Fruit fly (Drosophila melanogaster) whole organism, adult: Measurements from ENCODE around the gene Octalpha2R.

ENCODE experiments used
- Crg-1 ChIP-seq: fragments of 200-800 bp; sonication (Bioruptor generic); optimal IDR thresholded peaks from 2 replicates; lab custom pipeline; 2016; ENCODE audit warnings: missing biosample characterization, missing genetic modification characterization
- cic ChIP-seq: fragments of 200-800 bp; sonication (Bioruptor generic); optimal IDR thresholded peaks from 2 replicates; lab custom pipeline; 2017; ENCODE audit warnings: missing biosample characterization, mild to moderate bottlenecking, missing genetic modification characterization, moderate library complexity

dm6 chr3R:18796256-18796655 lies 52.8 kb downstream of the Octalpha2R start:
- TF ChIP-seq cic (GFP tag; lab: Kevin White, UChicago) (no peak), Crg-1 (GFP tag; lab: Kevin White, UChicago) (no peak)
